Fruit fly (Drosophila melanogaster) whole organism, embryonic: Measurements from ENCODE around the gene ATPsyngamma.

ENCODE experiments used
- BEAF-32 ChIP-seq: fragments of 200-800 bp; sonication (Bioruptor generic); optimal IDR thresholded peaks from 3 replicates; lab custom pipeline; 2017; ENCODE audit warnings: missing biosample characterization, missing genetic modification characterization, mild to moderate bottlenecking, moderate library complexity, missing genetic modification reagents
- Bteb2 ChIP-seq: fragments of 200-800 bp; sonication (Bioruptor generic); optimal IDR thresholded peaks from 2 replicates; lab custom pipeline; 2016; ENCODE audit warnings: missing biosample characterization, missing genetic modification characterization
- CG11247 ChIP-seq: fragments of 200-800 bp; sonication (Bioruptor generic); IDR thresholded peaks from 2 replicates; pipeline ENCODE4 v1.3.6; 2022; ENCODE audit warnings: missing biosample characterization, missing genetic modification characterization
- CG11398 ChIP-seq: fragments of 200-800 bp; sonication (Bioruptor generic); optimal IDR thresholded peaks from 2 replicates; lab custom pipeline; 2016; ENCODE audit warnings: missing biosample characterization, missing genetic modification characterization
- CG12104 ChIP-seq: fragments of 200-800 bp; sonication (Bioruptor generic); optimal IDR thresholded peaks from 3 replicates; lab custom pipeline; 2016; ENCODE audit warnings: missing biosample characterization, missing genetic modification characterization
- CG1233 ChIP-seq: fragments of 200-800 bp; sonication (Bioruptor generic); optimal IDR thresholded peaks from 4 replicates; lab custom pipeline; 2018; ENCODE audit warnings: missing biosample characterization, mild to moderate bottlenecking, missing genetic modification characterization
- CG12769 ChIP-seq: fragments of 200-800 bp; sonication (Bioruptor generic); optimal IDR thresholded peaks from 2 replicates; lab custom pipeline; 2019; ENCODE audit warnings: missing biosample characterization, mild to moderate bottlenecking, missing genetic modification characterization, moderate library complexity
- CG12942 ChIP-seq: fragments of 200-800 bp; sonication (Bioruptor generic); optimal IDR thresholded peaks from 3 replicates; lab custom pipeline; 2016; ENCODE audit warnings: missing biosample characterization, missing genetic modification characterization
- CG13296 ChIP-seq: fragments of 200-800 bp; sonication (Bioruptor generic); optimal IDR thresholded peaks from 3 replicates; lab custom pipeline; 2018; ENCODE audit warnings: missing biosample characterization, mild to moderate bottlenecking, missing genetic modification characterization
- CG14710 ChIP-seq: fragments of 200-800 bp; sonication (Bioruptor generic); optimal IDR thresholded peaks from 3 replicates; lab custom pipeline; 2019; ENCODE audit warnings: missing biosample characterization, mild to moderate bottlenecking, missing genetic modification characterization, moderate library complexity
- CG2875 ChIP-seq: fragments of 200-800 bp; sonication (Bioruptor generic); optimal IDR thresholded peaks from 2 replicates; lab custom pipeline; 2017; ENCODE audit warnings: missing biosample characterization, mild to moderate bottlenecking, missing genetic modification characterization, missing genetic modification reagents
- CG3407 ChIP-seq: fragments of 200-800 bp; sonication (Bioruptor generic); optimal IDR thresholded peaks from 2 replicates; lab custom pipeline; 2018; ENCODE audit warnings: missing biosample characterization, mild to moderate bottlenecking, missing genetic modification characterization
- CG6765 ChIP-seq: fragments of 200-800 bp; sonication (Bioruptor generic); optimal IDR thresholded peaks from 3 replicates; lab custom pipeline; 2017; ENCODE audit warnings: missing biosample characterization, mild to moderate bottlenecking, missing genetic modification characterization
- CG7271 ChIP-seq: fragments of 200-800 bp; sonication (Bioruptor generic); optimal IDR thresholded peaks from 2 replicates; lab custom pipeline; 2018; ENCODE audit warnings: missing biosample characterization, mild to moderate bottlenecking, missing genetic modification characterization, moderate library complexity
- CG7839 ChIP-seq: fragments of 200-800 bp; sonication (Bioruptor generic); optimal IDR thresholded peaks from 3 replicates; lab custom pipeline; 2018; ENCODE audit warnings: missing biosample characterization, mild to moderate bottlenecking, missing genetic modification characterization, moderate library complexity
- CG8944 ChIP-seq: fragments of 200-800 bp; sonication (Bioruptor generic); optimal IDR thresholded peaks from 3 replicates; lab custom pipeline; 2016; ENCODE audit warnings: missing biosample characterization, missing genetic modification characterization
- CG9876 ChIP-seq: fragments of 200-800 bp; sonication (Bioruptor generic); optimal IDR thresholded peaks from 2 replicates; lab custom pipeline; 2016; ENCODE audit warnings: missing biosample characterization, missing genetic modification characterization
- CTCF ChIP-seq: fragments of 200-800 bp; sonication (Bioruptor generic); optimal IDR thresholded peaks from 2 replicates; lab custom pipeline; 2017; ENCODE audit warnings: missing biosample characterization, mild to moderate bottlenecking, missing genetic modification characterization, moderate library complexity
- CoRest ChIP-seq: fragments of 200-800 bp; sonication (Bioruptor generic); optimal IDR thresholded peaks from 3 replicates; lab custom pipeline; 2018; ENCODE audit warnings: missing biosample characterization, mild to moderate bottlenecking, missing genetic modification characterization, moderate library complexity
- Drgx ChIP-seq: fragments of 200-800 bp; sonication (Bioruptor generic); IDR thresholded peaks from 2 replicates; pipeline ENCODE4 v1.3.6; 2022; ENCODE audit warnings: missing biosample characterization, missing genetic modification characterization
- Fer1 ChIP-seq: fragments of 200-800 bp; sonication (Bioruptor generic); optimal IDR thresholded peaks from 2 replicates; lab custom pipeline; 2017; ENCODE audit warnings: missing biosample characterization, mild to moderate bottlenecking, missing genetic modification characterization
- Hr51 ChIP-seq, 2 experiments: fragments of 200-800 bp; sonication (Bioruptor generic); optimal IDR thresholded peaks; 2 replicates in 1 of 2; 3 replicates in 1 of 2; lab custom pipeline; 2016 to 2018; ENCODE audit warnings: missing biosample characterization in 2 of 2, missing genetic modification characterization in 2 of 2, mild to moderate bottlenecking in 1 of 2, moderate library complexity in 1 of 2
- MBD-R2 ChIP-seq: fragments of 200-800 bp; sonication (Bioruptor generic); IDR thresholded peaks from 2 replicates; pipeline ENCODE4 v1.3.6; 2022; ENCODE audit warnings: missing biosample characterization, missing genetic modification characterization
- Nf-YB ChIP-seq: fragments of 200-800 bp; sonication (Bioruptor generic); optimal IDR thresholded peaks from 3 replicates; lab custom pipeline; 2019; ENCODE audit warnings: missing biosample characterization, mild to moderate bottlenecking, missing genetic modification characterization, moderate library complexity
- Oli ChIP-seq: fragments of 200-800 bp; sonication (Bioruptor generic); optimal IDR thresholded peaks from 2 replicates; lab custom pipeline; 2018; ENCODE audit warnings: missing biosample characterization, mild to moderate bottlenecking, missing genetic modification characterization, moderate library complexity
- PHDP ChIP-seq: fragments of 200-800 bp; sonication (Bioruptor generic); optimal IDR thresholded peaks from 3 replicates; lab custom pipeline; 2018; ENCODE audit warnings: missing biosample characterization, mild to moderate bottlenecking, missing genetic modification characterization, moderate library complexity
- Rx ChIP-seq: fragments of 200-800 bp; sonication (Bioruptor generic); IDR thresholded peaks from 2 replicates; pipeline ENCODE4 v1.3.6; 2022; ENCODE audit warnings: missing biosample characterization, missing genetic modification characterization
- Sox102F ChIP-seq: fragments of 200-800 bp; sonication (Bioruptor generic); optimal IDR thresholded peaks from 2 replicates; lab custom pipeline; 2018; ENCODE audit warnings: missing biosample characterization, mild to moderate bottlenecking, missing genetic modification characterization, moderate library complexity
- Sry-β ChIP-seq: fragments of 200-800 bp; sonication (Bioruptor generic); optimal IDR thresholded peaks from 2 replicates; lab custom pipeline; 2018; ENCODE audit warnings: missing biosample characterization, mild to moderate bottlenecking, missing genetic modification characterization, moderate library complexity
- Ssrp ChIP-seq: fragments of 200-800 bp; sonication (Bioruptor generic); optimal IDR thresholded peaks from 2 replicates; lab custom pipeline; 2018; ENCODE audit warnings: missing biosample characterization, mild to moderate bottlenecking, missing genetic modification characterization, moderate library complexity
- bowl ChIP-seq: fragments of 200-800 bp; sonication (Bioruptor generic); IDR thresholded peaks from 2 replicates; pipeline ENCODE4 v1.3.6; 2022; ENCODE audit warnings: missing biosample characterization, missing genetic modification characterization
- fd3F ChIP-seq: fragments of 200-800 bp; sonication (Bioruptor generic); optimal IDR thresholded peaks from 2 replicates; lab custom pipeline; 2018; ENCODE audit warnings: missing biosample characterization, mild to moderate bottlenecking, missing genetic modification characterization, moderate library complexity
- ftz-f1 ChIP-seq: fragments of 200-800 bp; sonication (Bioruptor generic); optimal IDR thresholded peaks from 2 replicates; lab custom pipeline; 2016; ENCODE audit warnings: missing biosample characterization, missing genetic modification characterization
- gem ChIP-seq: fragments of 200-800 bp; sonication (Bioruptor generic); optimal IDR thresholded peaks from 2 replicates; lab custom pipeline; 2019; ENCODE audit warnings: missing biosample characterization, mild to moderate bottlenecking, missing genetic modification characterization, moderate library complexity
- gro ChIP-seq: fragments of 200-800 bp; sonication (Bioruptor generic); optimal IDR thresholded peaks from 2 replicates; lab custom pipeline; 2016; ENCODE audit warnings: missing biosample characterization, missing genetic modification characterization
- ham ChIP-seq: fragments of 200-800 bp; sonication (Bioruptor generic); IDR thresholded peaks from 2 replicates; pipeline ENCODE4 v1.3.6; 2022; ENCODE audit warnings: missing biosample characterization, missing genetic modification characterization
- hkb ChIP-seq, 2 experiments: fragments of 200-800 bp in 1 of 2; fragments of >200 bp in 1 of 2; sonication (Bioruptor generic) in 1 of 2; IDR thresholded peaks in 1 of 2; optimal IDR thresholded peaks in 1 of 2; 2 replicates each; pipeline versions ENCODE4 v1.3.6 to Lab custom; 2017 to 2022; ENCODE audit warnings: missing biosample characterization in 1 of 2, missing genetic modification characterization in 1 of 2
- jigr1 ChIP-seq: fragments of 200-800 bp; sonication (Bioruptor generic); IDR thresholded peaks from 3 replicates; pipeline ENCODE4 v1.3.6; 2022; ENCODE audit warnings: missing biosample characterization, missing genetic modification characterization
- kay ChIP-seq: fragments of 200-800 bp; sonication (Bioruptor generic); optimal IDR thresholded peaks from 2 replicates; lab custom pipeline; 2016; ENCODE audit warnings: missing biosample characterization, missing genetic modification characterization
- lov ChIP-seq, 2 experiments: fragments of 200-800 bp in 1 of 2; fragments of >200 bp in 1 of 2; sonication (Bioruptor generic) in 1 of 2; IDR thresholded peaks in 1 of 2; optimal IDR thresholded peaks in 1 of 2; 2 replicates in 1 of 2; 3 replicates in 1 of 2; pipeline versions ENCODE4 v1.3.6 to Lab custom; 2017 to 2022; ENCODE audit warnings: missing biosample characterization in 1 of 2, missing genetic modification characterization in 1 of 2
- pros ChIP-seq: fragments of 200-800 bp; sonication (Bioruptor generic); optimal IDR thresholded peaks from 3 replicates; lab custom pipeline; 2019; ENCODE audit warnings: missing biosample characterization, mild to moderate bottlenecking, missing genetic modification characterization, moderate library complexity
- row ChIP-seq: fragments of 200-800 bp; sonication (Bioruptor generic); IDR thresholded peaks from 3 replicates; pipeline ENCODE4 v1.3.6; 2022; ENCODE audit warnings: missing biosample characterization, missing genetic modification characterization
- sens ChIP-seq: fragments of 200-800 bp; sonication (Bioruptor generic); peaks from one replicate; lab custom pipeline; 2016; ENCODE audit warnings: missing biosample characterization, missing genetic modification characterization
- sima ChIP-seq: fragments of 200-800 bp; sonication (Bioruptor generic); optimal IDR thresholded peaks from 2 replicates; lab custom pipeline; 2016; ENCODE audit warnings: missing biosample characterization, missing genetic modification characterization
- sug ChIP-seq: fragments of 200-800 bp; optimal IDR thresholded peaks from 2 replicates; lab custom pipeline; 2019; ENCODE audit warnings: missing biosample characterization, mild to moderate bottlenecking, missing genetic modification characterization, moderate library complexity
- tap ChIP-seq: fragments of 200-800 bp; optimal IDR thresholded peaks from 3 replicates; lab custom pipeline; 2019; ENCODE audit warnings: missing biosample characterization, mild to moderate bottlenecking, missing genetic modification characterization, moderate library complexity
- tna ChIP-seq: fragments of 200-800 bp; sonication (Bioruptor generic); IDR thresholded peaks from 2 replicates; pipeline ENCODE4 v1.3.6; 2022; ENCODE audit warnings: missing biosample characterization, missing genetic modification characterization; ENCODE audit not compliant: partially characterized antibody
- tx ChIP-seq: fragments of 200-800 bp; sonication (Bioruptor generic); optimal IDR thresholded peaks from 2 replicates; lab custom pipeline; 2016; ENCODE audit warnings: missing biosample characterization, missing genetic modification characterization
- unpg ChIP-seq: fragments of 200-800 bp; sonication (Bioruptor generic); optimal IDR thresholded peaks from 3 replicates; lab custom pipeline; 2018; ENCODE audit warnings: missing biosample characterization, mild to moderate bottlenecking, missing genetic modification characterization, moderate library complexity

The ATPsyngamma gene

DNA sequence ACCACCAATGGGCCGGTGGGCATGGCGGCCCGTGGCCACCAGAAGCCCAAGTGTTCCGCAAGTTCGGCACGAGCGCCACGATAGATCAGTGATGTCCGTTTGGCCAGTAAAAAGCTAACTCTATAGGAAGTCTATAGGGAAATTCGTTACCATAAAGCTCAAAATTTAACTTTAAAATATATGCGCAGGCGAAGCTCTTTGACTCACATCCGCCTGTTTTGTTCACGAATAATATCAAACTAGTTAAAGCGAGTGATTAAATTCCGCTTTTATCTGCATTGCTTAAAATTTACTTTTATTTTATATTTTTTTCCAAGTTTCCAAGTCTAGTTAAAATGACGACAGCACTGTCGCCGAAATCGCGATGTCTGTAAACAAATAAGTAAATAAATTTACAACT is 8.7 kb upstream of the ATPsyngamma start:
- peak; percentile 29; the same call in 1 of the 3 replicates for TF ChIP-seq row (GFP tag; lab: Robert Waterston, UW)
- peak; percentile 44 for TF ChIP-seq sens (GFP tag; lab: Kevin White, UChicago)
- peak; percentile 3 for TF ChIP-seq Sox102F (GFP tag; lab: Kevin White, UChicago)
- TF ChIP-seq ftz-f1 (GFP tag; lab: Kevin White, UChicago), result no peak
- peak in 1 of 2 experiments; percentile 6 for TF ChIP-seq Hr51 (GFP tag; optimal IDR thresholded peaks at IDR 0.05; lab: Kevin White, UChicago)
- TF ChIP-seq pros, result no peak
- peak; percentile 21 for TF ChIP-seq Oli (tag; lab: Kevin White, UChicago)
- TF ChIP-seq fd3F, result no peak
- no peak for TF ChIP-seq CG14710 (tag; lab: Kevin White, UChicago)
- no peak for TF ChIP-seq CG2875
- TF ChIP-seq gem (tag; lab: Kevin White, UChicago), result peak; percentile 35
- no peak for TF ChIP-seq sug (tag; lab: Kevin White, UChicago)
- TF ChIP-seq CG7839, result peak; percentile 5
- peak; percentile 2 for TF ChIP-seq Ssrp (tag; lab: Kevin White, UChicago)
- peak; percentile 3 for TF ChIP-seq unpg (GFP tag; lab: Kevin White, UChicago)
- peak; percentile 44 for TF ChIP-seq Sry-β (GFP tag; lab: Kevin White, UChicago)
- peak; percentile 25; the same call in 1 of the 2 replicates for TF ChIP-seq Drgx (GFP tag; lab: Robert Waterston, UW)
- TF ChIP-seq, all 482 proteins: peak for 11

DNA sequence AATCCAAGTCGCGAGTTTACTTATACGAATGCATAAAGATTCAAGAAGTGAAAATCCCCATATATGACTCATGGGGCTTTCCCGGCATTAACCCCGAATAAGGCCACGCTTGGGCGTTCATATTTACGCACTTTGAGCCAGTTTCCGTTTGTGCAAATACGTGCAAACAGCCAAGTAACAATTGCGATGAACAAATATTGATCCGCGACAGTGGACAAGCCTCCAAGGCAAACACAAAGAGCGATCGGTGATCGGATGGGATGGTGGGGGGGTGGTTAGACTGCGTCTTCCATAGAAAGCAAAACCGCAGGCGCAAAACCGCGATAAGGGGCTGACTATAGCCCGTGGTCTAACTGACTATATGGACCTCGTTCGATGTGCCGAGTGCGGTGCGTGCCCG is 8.3 kb upstream of the ATPsyngamma start:
- TF ChIP-seq CTCF (GFP tag; lab: Kevin White, UChicago), result no peak
- TF ChIP-seq tna (GFP tag; lab: Robert Waterston, UW), result no peak
- no peak for TF ChIP-seq tap
- TF ChIP-seq CG12942 (GFP tag; lab: Kevin White, UChicago), result peak; percentile 14
- TF ChIP-seq CG12769 (tag; lab: Kevin White, UChicago), result no peak
- no peak for TF ChIP-seq CG11247 (GFP tag; lab: Robert Waterston, UW)
- TF ChIP-seq PHDP (tag; lab: Kevin White, UChicago), result peak; percentile 25
- 0 out of 2 replicates have a peak, but pooled peaks have one; percentile 10 for TF ChIP-seq Rx (GFP tag; lab: Robert Waterston, UW)
- TF ChIP-seq CG8944, result no peak
- TF ChIP-seq BEAF-32, result no peak
- TF ChIP-seq CG1233 (GFP tag; lab: Kevin White, UChicago), result peak; percentile 31
- no peak for TF ChIP-seq CG7271 (tag; lab: Kevin White, UChicago)
- no peak for TF ChIP-seq CG6765 (GFP tag; lab: Kevin White, UChicago)
- no peak for TF ChIP-seq hkb (optimal IDR thresholded peaks at IDR 0.05; lab: Kevin White, UChicago)
- TF ChIP-seq hkb (GFP tag; IDR thresholded peaks at IDR 0.05; lab: Robert Waterston, UW), result 0 out of 2 replicates have a peak, but pooled peaks have one; percentile 31
- TF ChIP-seq gro (GFP tag; lab: Kevin White, UChicago), result no peak
- TF ChIP-seq lov (optimal IDR thresholded peaks at IDR 0.05; lab: Kevin White, UChicago), result no peak
- no peak for TF ChIP-seq lov (GFP tag; IDR thresholded peaks at IDR 0.05; lab: Robert Waterston, UW)
- TF ChIP-seq sima, result no peak
- TF ChIP-seq bowl (GFP tag; lab: Robert Waterston, UW), result no peak
- TF ChIP-seq CG9876, result no peak
- TF ChIP-seq CG3407, result peak; percentile 46
- TF ChIP-seq CG12104 (GFP tag; lab: Kevin White, UChicago), result no peak
- TF ChIP-seq sens (GFP tag; lab: Kevin White, UChicago), result peak; percentile 73
- no peak for TF ChIP-seq CG11398 (GFP tag; lab: Kevin White, UChicago)
- TF ChIP-seq Sry-β (GFP tag; lab: Kevin White, UChicago), result no peak
- no peak for TF ChIP-seq ham
- peak; percentile 7 for TF ChIP-seq Fer1 (GFP tag; lab: Kevin White, UChicago)
- TF ChIP-seq CG13296 (GFP tag; lab: Kevin White, UChicago), result peak; percentile 5
- TF ChIP-seq CoRest (tag; lab: Kevin White, UChicago), result no peak
- no peak for TF ChIP-seq tx (GFP tag; lab: Kevin White, UChicago)
- TF ChIP-seq MBD-R2, result peak; percentile 13; the same call in 1 of the 2 replicates
- peak; percentile 11 for TF ChIP-seq kay
- no peak for TF ChIP-seq Bteb2 (GFP tag; lab: Kevin White, UChicago)
- no peak for TF ChIP-seq jigr1
- no peak for TF ChIP-seq Nf-YB
